Fruit fly (Drosophila melanogaster): ENCODE results near the gene larp.

- no peak for TF ChIP-seq psq (optimal IDR thresholded peaks at IDR 0.05)
- no peak for TF ChIP-seq EcR (GFP tag; optimal IDR thresholded peaks at IDR 0.05)
- TF ChIP-seq usp (GFP tag; optimal IDR thresholded peaks at IDR 0.05) = no peak
- no peak for TF ChIP-seq pan (optimal IDR thresholded peaks at IDR 0.05)
- no peak for TF ChIP-seq CG8478 (optimal IDR thresholded peaks at IDR 0.05)
- no peak for TF ChIP-seq Dll (optimal IDR thresholded peaks at IDR 0.05)
Measured at dm6 chr3R:28331126-28331490, 5.1 kb downstream of the larp start.

Data from whole organism.